Worm (Caenorhabditis elegans) whole organism, midembryonic: ENCODE results near the gene C35C5.8.

ENCODE experiments used
- T22C8.4 ChIP-seq: fragments of 200-800 bp; sonication (Bioruptor generic); IDR thresholded peaks from 2 replicates; pipeline ENCODE4 v1.3.6; 2022; ENCODE audit warnings: missing genetic modification characterization, missing compliant biosample characterization
- cog-1 ChIP-seq: sonication (generic microtip); optimal IDR thresholded peaks from 2 replicates; lab custom pipeline; 2016; ENCODE audit warnings: missing genetic modification characterization, missing compliant biosample characterization
- flt-1 ChIP-seq: fragments of 200-800 bp; sonication (Bioruptor generic); IDR thresholded peaks from 2 replicates; pipeline ENCODE4 v1.3.6; 2022; ENCODE audit warnings: missing genetic modification characterization, missing compliant biosample characterization
- klf-2 ChIP-seq: fragments of 200-800 bp; sonication (Bioruptor generic); conservative IDR thresholded peaks from 2 replicates; pipeline ENCODE4 v1.3.6; 2022; ENCODE audit warnings: missing genetic modification reagents, missing genetic modification characterization, missing compliant biosample characterization
- ref-1 ChIP-seq: fragments of 200-800 bp; sonication (Bioruptor generic); conservative IDR thresholded peaks from 2 replicates; pipeline ENCODE4 v1.3.6; 2022; ENCODE audit warnings: missing genetic modification reagents, missing genetic modification characterization, missing compliant biosample characterization
- tab-1 ChIP-seq: fragments of 200-800 bp; sonication (Bioruptor generic); IDR thresholded peaks from 2 replicates; pipeline ENCODE4 v1.3.6; 2022; ENCODE audit warnings: missing genetic modification characterization, missing compliant biosample characterization
- ztf-23 ChIP-seq: fragments of 200-800 bp; sonication (Bioruptor generic); IDR thresholded peaks from 2 replicates; pipeline ENCODE4 v1.3.6; 2022; ENCODE audit warnings: missing genetic modification reagents, missing genetic modification characterization, missing compliant biosample characterization
- ztf-29 ChIP-seq: fragments of 200-800 bp; sonication (Bioruptor generic); IDR thresholded peaks from 2 replicates; pipeline ENCODE4 v1.3.6; 2022; ENCODE audit warnings: missing genetic modification reagents, missing genetic modification characterization, missing compliant biosample characterization

DNA sequence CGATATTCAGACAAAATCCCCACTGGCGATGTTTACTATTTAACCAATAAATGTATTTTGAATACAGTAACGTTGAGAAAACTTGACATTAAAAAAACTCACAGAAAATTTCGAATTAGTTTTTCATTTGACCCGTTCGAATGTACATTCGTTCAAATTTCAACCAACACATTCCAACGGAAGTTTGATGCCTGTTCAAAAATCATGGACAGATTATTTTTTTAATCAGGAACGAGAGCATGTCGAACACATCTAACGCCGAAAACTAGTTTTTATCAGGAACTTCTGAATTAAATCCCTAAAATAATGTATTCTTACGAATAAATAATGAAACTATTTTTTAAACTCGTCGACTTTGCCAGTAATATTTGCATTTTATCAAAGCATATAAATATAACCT, 8.3 kb downstream of the C35C5.8 start:
- no peak for TF ChIP-seq cog-1 (tag; lab: Kevin White, UChicago)
- no peak for TF ChIP-seq ref-1
- no peak for TF ChIP-seq flt-1 (GFP tag; lab: Robert Waterston, UW)
- no peak for TF ChIP-seq ztf-29 (GFP tag; lab: Robert Waterston, UW)
- no peak for TF ChIP-seq ztf-23
- TF ChIP-seq klf-2 (GFP tag; lab: Robert Waterston, UW): no peak
- no peak for TF ChIP-seq T22C8.4
- no peak for TF ChIP-seq tab-1
